Worm (Caenorhabditis elegans) whole organism, mixed stage, embryonic: ENCODE results near the gene C24H11.1.

Source experiments
- elt-3 ChIP-seq: fragments of 150-350 bp; optimal IDR thresholded peaks from 2 replicates; lab custom pipeline; 2014; ENCODE audit warnings: missing biosample characterization, missing genetic modification characterization
- lin-32 ChIP-seq: fragments of 200-800 bp; sonication (Bioruptor generic); optimal IDR thresholded peaks from 2 replicates; lab custom pipeline; 2018; ENCODE audit warnings: mild to moderate bottlenecking, missing genetic modification characterization, missing compliant biosample characterization
- mab-5 ChIP-seq: fragments of 150-350 bp; optimal IDR thresholded peaks from 2 replicates; lab custom pipeline; 2014; ENCODE audit warnings: missing biosample characterization, missing genetic modification characterization
- mep-1 ChIP-seq: fragments of 150-350 bp; optimal IDR thresholded peaks from 2 replicates; lab custom pipeline; 2017; ENCODE audit warnings: missing biosample characterization, missing genetic modification reagents, missing genetic modification characterization, inconsistent platforms
- nhr-12 ChIP-seq: fragments of 150-350 bp; optimal IDR thresholded peaks from 2 replicates; lab custom pipeline; 2014; ENCODE audit warnings: missing biosample characterization, missing genetic modification characterization
- nhr-237 ChIP-seq: fragments of 150-350 bp; optimal IDR thresholded peaks from 2 replicates; lab custom pipeline; 2014; ENCODE audit warnings: missing biosample characterization, missing genetic modification characterization
- snpc-4 ChIP-seq: fragments of 150-350 bp; optimal IDR thresholded peaks from 2 replicates; lab custom pipeline; 2014; ENCODE audit warnings: missing biosample characterization, missing genetic modification characterization
- unc-62 ChIP-seq: fragments of 150-350 bp; optimal IDR thresholded peaks from 2 replicates; lab custom pipeline; 2014; ENCODE audit warnings: missing biosample characterization, missing genetic modification reagents, missing genetic modification characterization
- zip-8 ChIP-seq: fragments of 150-350 bp; optimal IDR thresholded peaks from 2 replicates; lab custom pipeline; 2014; ENCODE audit warnings: missing biosample characterization, missing genetic modification characterization
- ztf-11 ChIP-seq: fragments of 150-350 bp; optimal IDR thresholded peaks from 2 replicates; lab custom pipeline; 2014; ENCODE audit warnings: missing biosample characterization, missing genetic modification characterization

- TF ChIP-seq lin-32 (no peak), mep-1 (tag; lab: Kevin White, UChicago) (no peak), nhr-12 (tag; lab: Kevin White, UChicago) (no peak), snpc-4 (no peak), mab-5 (tag; lab: Kevin White, UChicago) (no peak), zip-8 (tag; lab: Kevin White, UChicago) (no peak), ztf-11 (no peak), elt-3 (tag; lab: Kevin White, UChicago) (no peak), nhr-237 (tag; lab: Kevin White, UChicago) (no peak), unc-62 (GFP tag; lab: Kevin White, UChicago) (no peak)
These were observed 34.9 kb downstream of the C24H11.1 start, which contains the start of gene maa-1 for ce11 chrIII:11822407-11822806.
